Fruit fly (Drosophila melanogaster): ENCODE measurements around the gene BoYb.

The BoYb gene

dm6 chr3L:22865061-22865418 is 36.7 kb upstream of the BoYb start (continued):
- peak; percentile 72; the same call in 1 of the 3 replicates for TF ChIP-seq CG2889 (GFP tag; IDR thresholded peaks at IDR 0.05)
- TF ChIP-seq ash1 (GFP tag; optimal IDR thresholded peaks at IDR 0.05) = no peak
- TF ChIP-seq Drgx (GFP tag; IDR thresholded peaks at IDR 0.05) = peak; percentile 77
- no peak for TF ChIP-seq Neu2 (GFP tag; optimal IDR thresholded peaks at IDR 0.05; ENCODE audit: borderline replicate concordance)
- no peak for TF ChIP-seq eyg (GFP tag; optimal IDR thresholded peaks at IDR 0.05)
- peak; percentile 2 for TF ChIP-seq CG3065 (GFP tag; optimal IDR thresholded peaks at IDR 0.05)
- TF ChIP-seq CG13424 (tag; optimal IDR thresholded peaks at IDR 0.05) = peak; percentile 83
- no peak for TF ChIP-seq CG7786 (GFP tag; optimal IDR thresholded peaks at IDR 0.05)
- no peak for TF ChIP-seq Hey (tag; optimal IDR thresholded peaks at IDR 0.05)
- TF ChIP-seq CG17186 (GFP tag; optimal IDR thresholded peaks at IDR 0.05) = no peak
- TF ChIP-seq fd64A (GFP tag; optimal IDR thresholded peaks at IDR 0.05) = no peak
- peak; percentile 76 for TF ChIP-seq vvl (GFP tag; IDR thresholded peaks at IDR 0.05)
- TF ChIP-seq fu2 (GFP tag; optimal IDR thresholded peaks at IDR 0.05) = no peak
- no peak for TF ChIP-seq MESR4 (GFP tag; optimal IDR thresholded peaks at IDR 0.05)
- peak; percentile 28 for TF ChIP-seq CG2116 (GFP tag; optimal IDR thresholded peaks at IDR 0.05)
- TF ChIP-seq kay (GFP tag; optimal IDR thresholded peaks at IDR 0.05) = peak; percentile 71
- no peak for TF ChIP-seq usp (GFP tag; optimal IDR thresholded peaks at IDR 0.05)
- no peak for TF ChIP-seq CG15601 (tag; optimal IDR thresholded peaks at IDR 0.05)
- peak; percentile 66 for TF ChIP-seq al (GFP tag; IDR thresholded peaks at IDR 0.05)
- TF ChIP-seq shn (GFP tag; optimal IDR thresholded peaks at IDR 0.05) = no peak
- 0 out of 3 replicates have a peak, but pooled peaks have one; percentile 63 for TF ChIP-seq ken (GFP tag; IDR thresholded peaks at IDR 0.05)
- no peak for TF ChIP-seq zf30C (GFP tag; optimal IDR thresholded peaks at IDR 0.05)
- no peak for TF ChIP-seq gsb (GFP tag; IDR thresholded peaks at IDR 0.05)
- TF ChIP-seq CG7372 (GFP tag; IDR thresholded peaks at IDR 0.05) = peak; percentile 55
- peak; percentile 68 for TF ChIP-seq org-1 (GFP tag; optimal IDR thresholded peaks at IDR 0.05)

- no peak for TF ChIP-seq fd3F (GFP tag; optimal IDR thresholded peaks at IDR 0.05)
- TF ChIP-seq NK7.1 (GFP tag; optimal IDR thresholded peaks at IDR 0.05) = no peak
- no peak for TF ChIP-seq CG11093 (GFP tag; IDR thresholded peaks at IDR 0.05)
- peak; percentile 35 for TF ChIP-seq nmo (GFP tag; optimal IDR thresholded peaks at IDR 0.05)
- TF ChIP-seq CG6654 (GFP tag; optimal IDR thresholded peaks at IDR 0.05) = no peak
- TF ChIP-seq exex (tag; optimal IDR thresholded peaks at IDR 0.05) = no peak
- peak; percentile 44; the same call in 1 of the 2 replicates for TF ChIP-seq CG42726 (GFP tag; IDR thresholded peaks at IDR 0.05; ENCODE audit: partially characterized antibody)
- no peak for TF ChIP-seq Drgx (GFP tag; IDR thresholded peaks at IDR 0.05)
- TF ChIP-seq CG11560 (tag; IDR thresholded peaks at IDR 0.05) = no peak
- TF ChIP-seq CG6791 (GFP tag; IDR thresholded peaks at IDR 0.05; ENCODE audit: partially characterized antibody) = peak; percentile 79
- TF ChIP-seq Antp (GFP tag; optimal IDR thresholded peaks at IDR 0.05) = peak; percentile 40
- TF ChIP-seq sqz (GFP tag; optimal IDR thresholded peaks at IDR 0.05) = peak; percentile 21
- peak; percentile 80 for TF ChIP-seq CG13287 (GFP tag; IDR thresholded peaks at IDR 0.05; ENCODE audit: partially characterized antibody)
- no peak for TF ChIP-seq CG7372 (GFP tag; IDR thresholded peaks at IDR 0.05)
- no peak for TF ChIP-seq tap (tag; optimal IDR thresholded peaks at IDR 0.05)
- peak; percentile 39 to 72 for TF ChIP-seq Pdp1 (GFP tag; optimal IDR thresholded peaks at IDR 0.05)
- peak; percentile 55 for TF ChIP-seq Bteb2 (GFP tag; optimal IDR thresholded peaks at IDR 0.05)
- TF ChIP-seq Deaf1 (tag; optimal IDR thresholded peaks at IDR 0.05) = peak; percentile 11
- TF ChIP-seq eve (GFP tag; optimal IDR thresholded peaks at IDR 0.05) = no peak
- no peak for TF ChIP-seq GATAe (GFP tag; conservative IDR thresholded peaks at IDR 0.05)
- TF ChIP-seq nom (GFP tag; optimal IDR thresholded peaks at IDR 0.05) = peak; percentile 33
- TF ChIP-seq Lhr (GFP tag; optimal IDR thresholded peaks at IDR 0.05) = peak; percentile 17
- peak; percentile 97 for TF ChIP-seq CG10267 (tag; optimal IDR thresholded peaks at IDR 0.05)
- TF ChIP-seq Sox100B (GFP tag; optimal IDR thresholded peaks at IDR 0.05) = no peak
- TF ChIP-seq Hmr (GFP tag; optimal IDR thresholded peaks at IDR 0.05) = peak; percentile 29
- no peak for TF ChIP-seq h (optimal IDR thresholded peaks at IDR 0.05)
- no peak for TF ChIP-seq tup (GFP tag; optimal IDR thresholded peaks at IDR 0.05)
- no peak for TF ChIP-seq Vsx1 (GFP tag; optimal IDR thresholded peaks at IDR 0.05)
- peak; percentile 71 for TF ChIP-seq MBD-R2 (GFP tag; IDR thresholded peaks at IDR 0.05)
Observed at dm6 chr3L:22868070-22868469, 33.6 kb upstream of the BoYb start, which contains the start of gene EMC4. EMC4 (minus strand) TSS chr3L:22868243.

Data from whole organism, embryonic.